Worm (Caenorhabditis elegans) whole organism, L4/young adult: ENCODE results near the gene C02B10.6.

Experiments used
- W03F9.2 ChIP-seq: fragments of 150-350 bp; optimal IDR thresholded peaks from 2 replicates; lab custom pipeline; 2014; ENCODE audit warnings: missing biosample characterization, missing genetic modification characterization
- dao-5 ChIP-seq: sonication (generic microtip); optimal IDR thresholded peaks from 2 replicates; lab custom pipeline; 2016; ENCODE audit warnings: missing genotype, missing genetic modification characterization, moderate library complexity, missing compliant biosample characterization
- him-1 ChIP-seq: sonication (generic microtip); optimal IDR thresholded peaks from 2 replicates; lab custom pipeline; 2016; ENCODE audit warnings: missing genotype, missing genetic modification reagents, missing genetic modification characterization, missing compliant biosample characterization

DNA sequence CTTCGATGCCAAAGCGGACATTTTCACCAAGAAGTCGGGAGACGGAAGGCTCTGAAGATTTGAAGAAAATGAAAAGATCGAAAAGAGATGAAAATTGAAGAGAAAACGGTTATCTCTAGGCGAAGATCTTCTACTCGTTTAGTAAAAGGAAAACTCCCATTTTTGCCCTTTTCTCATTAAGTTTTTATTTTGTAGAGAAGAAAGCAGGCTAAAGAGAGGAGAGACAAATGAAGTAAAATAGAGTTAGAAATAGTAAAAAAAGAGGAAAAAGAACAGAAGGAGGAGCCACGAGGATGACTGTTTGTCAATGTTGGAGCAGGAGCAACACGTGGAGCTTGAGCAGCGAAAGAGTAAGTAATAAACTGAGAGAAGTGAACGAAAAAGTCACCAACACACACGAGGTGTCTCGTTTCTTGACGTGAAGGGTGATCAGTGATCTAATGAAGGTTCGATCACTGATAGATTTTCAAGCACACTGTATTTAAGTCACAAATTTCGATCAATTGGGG, 18.2 kb downstream of the C02B10.6 start, which contains the start of gene ivd-1:
- TF ChIP-seq him-1 (tag; lab: Kevin White, UChicago), result no peak
- no peak for TF ChIP-seq W03F9.2 (tag; lab: Kevin White, UChicago)
- no peak for TF ChIP-seq dao-5 (tag; lab: Kevin White, UChicago)
